Fruit fly (Drosophila melanogaster) whole organism, embryonic: Measurements from ENCODE around the gene Fbw5.

ENCODE experiments used
- Atf-2 ChIP-seq: fragments of 200-800 bp; sonication (Bioruptor generic); optimal IDR thresholded peaks from 2 replicates; lab custom pipeline; 2016; ENCODE audit warnings: missing biosample characterization, missing genetic modification characterization
- B-H1 ChIP-seq: fragments of 200-800 bp; sonication (Bioruptor generic); IDR thresholded peaks from 3 replicates; pipeline ENCODE4 v1.3.6; 2022; ENCODE audit warnings: missing biosample characterization, missing genetic modification characterization
- Bgb ChIP-seq: fragments of 200-800 bp; sonication (Bioruptor generic); IDR thresholded peaks from 2 replicates; pipeline ENCODE4 v1.3.6; 2022; ENCODE audit warnings: missing biosample characterization, missing genetic modification characterization; ENCODE audit not compliant: partially characterized antibody
- CG10209 ChIP-seq: fragments of 200-800 bp; sonication (Bioruptor generic); optimal IDR thresholded peaks from 3 replicates; lab custom pipeline; 2017; ENCODE audit warnings: missing biosample characterization, mild to moderate bottlenecking, missing genetic modification characterization, missing genetic modification reagents
- CG10462 ChIP-seq: fragments of 200-800 bp; sonication (Bioruptor generic); optimal IDR thresholded peaks from 2 replicates; lab custom pipeline; 2016; ENCODE audit warnings: missing biosample characterization, missing genetic modification characterization
- CG10543 ChIP-seq: fragments of 200-800 bp; sonication (Bioruptor generic); optimal IDR thresholded peaks from 3 replicates; lab custom pipeline; 2017; ENCODE audit warnings: missing biosample characterization, mild to moderate bottlenecking, missing genetic modification characterization, moderate library complexity
- CG12071 ChIP-seq: fragments of 200-800 bp; sonication (Bioruptor generic); optimal IDR thresholded peaks from 3 replicates; lab custom pipeline; 2018; ENCODE audit warnings: missing biosample characterization, mild to moderate bottlenecking, missing genetic modification characterization
- CG14441 ChIP-seq: fragments of 200-800 bp; sonication (Bioruptor generic); IDR thresholded peaks from 2 replicates; pipeline ENCODE4 v1.3.6; 2022; ENCODE audit warnings: missing biosample characterization, missing genetic modification characterization
- CG14710 ChIP-seq: fragments of 200-800 bp; sonication (Bioruptor generic); optimal IDR thresholded peaks from 3 replicates; lab custom pipeline; 2019; ENCODE audit warnings: missing biosample characterization, mild to moderate bottlenecking, missing genetic modification characterization, moderate library complexity
- CG15696 ChIP-seq: fragments of 200-800 bp; sonication (Bioruptor generic); optimal IDR thresholded peaks from 2 replicates; lab custom pipeline; 2019; ENCODE audit warnings: missing biosample characterization, mild to moderate bottlenecking, missing genetic modification characterization, moderate library complexity
- CG4854 ChIP-seq: fragments of 200-800 bp; sonication (Bioruptor generic); optimal IDR thresholded peaks from 2 replicates; lab custom pipeline; 2016; ENCODE audit warnings: missing biosample characterization, missing genetic modification characterization, inconsistent platforms
- CG6254 ChIP-seq: fragments of 200-800 bp; sonication (Bioruptor generic); optimal IDR thresholded peaks from 3 replicates; lab custom pipeline; 2017; ENCODE audit warnings: mild to moderate bottlenecking, missing biosample characterization, missing genetic modification reagents, missing genetic modification characterization
- CG6854 ChIP-seq: fragments of 200-800 bp; sonication (Bioruptor generic); optimal IDR thresholded peaks from 3 replicates; lab custom pipeline; 2017; ENCODE audit warnings: missing biosample characterization, mild to moderate bottlenecking, missing genetic modification characterization
- CG8359 ChIP-seq: fragments of 200-800 bp; sonication (Bioruptor generic); optimal IDR thresholded peaks from 2 replicates; lab custom pipeline; 2017; ENCODE audit warnings: missing biosample characterization, mild to moderate bottlenecking, missing genetic modification characterization, borderline replicate concordance
- CG8388 ChIP-seq: fragments of 200-800 bp; sonication (Bioruptor generic); optimal IDR thresholded peaks from 2 replicates; lab custom pipeline; 2019; ENCODE audit warnings: missing biosample characterization, mild to moderate bottlenecking, missing genetic modification characterization, moderate library complexity
- CG9215 ChIP-seq: fragments of 200-800 bp; sonication (Bioruptor generic); IDR thresholded peaks from 2 replicates; pipeline ENCODE4 v1.3.6; 2022; ENCODE audit warnings: missing biosample characterization, missing genetic modification characterization
- CrebB ChIP-seq: fragments of 200-800 bp; sonication (Bioruptor generic); optimal IDR thresholded peaks from 3 replicates; lab custom pipeline; 2018; ENCODE audit warnings: missing biosample characterization, mild to moderate bottlenecking, missing genetic modification characterization
- Doc2 ChIP-seq: fragments of 200-800 bp; sonication (Bioruptor generic); IDR thresholded peaks from 2 replicates; pipeline ENCODE4 v1.3.6; 2022; ENCODE audit warnings: missing biosample characterization, missing genetic modification characterization
- Eip74EF ChIP-seq, 2 experiments: fragments of 200-800 bp in 1 of 2; fragments of >200 bp in 1 of 2; sonication (Bioruptor generic) in 1 of 2; optimal IDR thresholded peaks; 2 replicates each; lab custom pipeline; 2017 to 2019; ENCODE audit warnings: missing biosample characterization in 2 of 2, missing genetic modification characterization in 2 of 2, mild to moderate bottlenecking in 1 of 2, moderate library complexity in 1 of 2
- GATAe ChIP-seq: fragments of 200-800 bp; sonication (Bioruptor generic); conservative IDR thresholded peaks from 2 replicates; pipeline ENCODE4 v1.3.6; 2022; ENCODE audit warnings: missing biosample characterization, missing genetic modification characterization
- Hmr ChIP-seq: fragments of 200-800 bp; sonication (Bioruptor generic); optimal IDR thresholded peaks from 3 replicates; lab custom pipeline; 2017; ENCODE audit warnings: mild to moderate bottlenecking, missing biosample characterization, missing genetic modification reagents, missing genetic modification characterization
- Hr51 ChIP-seq, 2 experiments: fragments of 200-800 bp; sonication (Bioruptor generic); optimal IDR thresholded peaks; 2 replicates in 1 of 2; 3 replicates in 1 of 2; lab custom pipeline; 2016 to 2018; ENCODE audit warnings: missing biosample characterization in 2 of 2, missing genetic modification characterization in 2 of 2, mild to moderate bottlenecking in 1 of 2, moderate library complexity in 1 of 2
- Lhr ChIP-seq: fragments of 200-800 bp; sonication (Bioruptor generic); optimal IDR thresholded peaks from 3 replicates; lab custom pipeline; 2017; ENCODE audit warnings: mild to moderate bottlenecking, missing biosample characterization, missing genetic modification reagents, missing genetic modification characterization
- NC2β ChIP-seq: fragments of 200-800 bp; sonication (Bioruptor generic); optimal IDR thresholded peaks from 2 replicates; lab custom pipeline; 2016; ENCODE audit warnings: missing biosample characterization, missing genetic modification characterization
- NK7.1 ChIP-seq: fragments of 200-800 bp; sonication (Bioruptor generic); optimal IDR thresholded peaks from 3 replicates; lab custom pipeline; 2016; ENCODE audit warnings: missing biosample characterization, missing genetic modification characterization
- Optix ChIP-seq: fragments of 200-800 bp; sonication (Bioruptor generic); IDR thresholded peaks from 3 replicates; pipeline ENCODE4 v1.3.6; 2022; ENCODE audit warnings: missing biosample characterization, missing genetic modification characterization
- Ptx1 ChIP-seq: fragments of 200-800 bp; sonication (Bioruptor generic); IDR thresholded peaks from 2 replicates; pipeline ENCODE4 v1.3.6; 2022; ENCODE audit warnings: missing biosample characterization, missing genetic modification characterization
- Sry-β ChIP-seq: fragments of 200-800 bp; sonication (Bioruptor generic); optimal IDR thresholded peaks from 2 replicates; lab custom pipeline; 2018; ENCODE audit warnings: missing biosample characterization, mild to moderate bottlenecking, missing genetic modification characterization, moderate library complexity
- Xrp1 ChIP-seq: fragments of 200-800 bp; sonication (Bioruptor generic); IDR thresholded peaks from 2 replicates; pipeline ENCODE4 v1.3.6; 2022; ENCODE audit warnings: missing biosample characterization, missing genetic modification characterization
- ase ChIP-seq: fragments of 200-800 bp; sonication (Bioruptor generic); IDR thresholded peaks from 3 replicates; pipeline ENCODE4 v1.3.6; 2022; ENCODE audit warnings: missing biosample characterization, missing genetic modification characterization
- ato ChIP-seq: fragments of 200-800 bp; sonication (Bioruptor generic); IDR thresholded peaks from 2 replicates; pipeline ENCODE4 v1.3.6; 2022; ENCODE audit warnings: missing biosample characterization, missing genetic modification characterization; ENCODE audit not compliant: partially characterized antibody
- bab2 ChIP-seq: fragments of 200-800 bp; sonication (Bioruptor generic); optimal IDR thresholded peaks from 2 replicates; lab custom pipeline; 2016; ENCODE audit warnings: missing biosample characterization, missing genetic modification characterization
- dimm ChIP-seq: fragments of 200-800 bp; sonication (Bioruptor generic); IDR thresholded peaks from 2 replicates; pipeline ENCODE4 v1.3.6; 2022; ENCODE audit warnings: missing biosample characterization, missing genetic modification characterization
- en ChIP-seq: fragments of 200-800 bp; sonication (Bioruptor generic); optimal IDR thresholded peaks from 2 replicates; lab custom pipeline; 2016; ENCODE audit warnings: missing biosample characterization, missing genetic modification characterization
- eyg ChIP-seq: fragments of 200-800 bp; sonication (Bioruptor generic); optimal IDR thresholded peaks from 3 replicates; lab custom pipeline; 2016; ENCODE audit warnings: missing biosample characterization, missing genetic modification characterization
- fd102C ChIP-seq: fragments of 200-800 bp; sonication (Bioruptor generic); optimal IDR thresholded peaks from 2 replicates; lab custom pipeline; 2018; ENCODE audit warnings: missing biosample characterization, mild to moderate bottlenecking, missing genetic modification characterization, moderate library complexity
- grau ChIP-seq: fragments of 200-800 bp; optimal IDR thresholded peaks from 3 replicates; lab custom pipeline; 2019; ENCODE audit warnings: missing biosample characterization, mild to moderate bottlenecking, missing genetic modification characterization, moderate library complexity
- jing ChIP-seq: fragments of 200-800 bp; sonication (Bioruptor generic); optimal IDR thresholded peaks from 2 replicates; lab custom pipeline; 2018; ENCODE audit warnings: missing biosample characterization, mild to moderate bottlenecking, missing genetic modification characterization
- nerfin-1 ChIP-seq: fragments of 200-800 bp; sonication (Bioruptor generic); optimal IDR thresholded peaks from 3 replicates; lab custom pipeline; 2019; ENCODE audit warnings: missing biosample characterization, mild to moderate bottlenecking, missing genetic modification characterization, moderate library complexity
- otp ChIP-seq: fragments of 200-800 bp; sonication (Bioruptor generic); IDR thresholded peaks from 3 replicates; pipeline ENCODE4, ENCODE4 v1.3.6; 2022; ENCODE audit warnings: missing biosample characterization, missing genetic modification characterization
- repo ChIP-seq: fragments of 200-800 bp; sonication (Bioruptor generic); optimal IDR thresholded peaks from 2 replicates; lab custom pipeline; 2016; ENCODE audit warnings: missing biosample characterization, missing genetic modification characterization
- scrt ChIP-seq: fragments of 200-800 bp; sonication (Bioruptor generic); optimal IDR thresholded peaks from 2 replicates; lab custom pipeline; 2018; ENCODE audit warnings: missing biosample characterization, mild to moderate bottlenecking, missing genetic modification characterization, moderate library complexity
- seq ChIP-seq: fragments of 200-800 bp; sonication (Bioruptor generic); IDR thresholded peaks from 2 replicates; pipeline ENCODE4 v1.3.6; 2022; ENCODE audit warnings: missing biosample characterization, missing genetic modification characterization
- sob ChIP-seq: fragments of 200-800 bp; sonication (Bioruptor generic); IDR thresholded peaks from 2 replicates; pipeline ENCODE4 v1.3.6; 2022; ENCODE audit warnings: missing biosample characterization, missing genetic modification characterization
- ssp ChIP-seq: fragments of 200-800 bp; sonication (Bioruptor generic); IDR thresholded peaks from 2 replicates; pipeline ENCODE4 v1.3.6; 2022; ENCODE audit warnings: missing biosample characterization, missing genetic modification characterization
- tll ChIP-seq, 2 experiments: fragments of 200-800 bp in 1 of 2; fragments of >200 bp in 1 of 2; sonication (Bioruptor generic) in 1 of 2; optimal IDR thresholded peaks; 2 replicates each; lab custom pipeline; 2017 to 2019; ENCODE audit warnings: missing biosample characterization in 2 of 2, missing genetic modification characterization in 2 of 2, mild to moderate bottlenecking in 1 of 2, moderate library complexity in 1 of 2
- unpg ChIP-seq: fragments of 200-800 bp; sonication (Bioruptor generic); optimal IDR thresholded peaks from 3 replicates; lab custom pipeline; 2018; ENCODE audit warnings: missing biosample characterization, mild to moderate bottlenecking, missing genetic modification characterization, moderate library complexity
- vfl ChIP-seq: fragments of 200-800 bp; sonication (Bioruptor generic); optimal IDR thresholded peaks from 2 replicates; lab custom pipeline; 2016; ENCODE audit warnings: missing biosample characterization, missing genetic modification characterization

Fbw5 gene

dm6 chr2L:6098479-6099269, 32.9 kb upstream of the Fbw5 start, which contains the start of gene CG9175 (continued):
- TF ChIP-seq Lhr (GFP tag; lab: Kevin White, UChicago), result peak; percentile 83
- peak; percentile 8 for TF ChIP-seq bab2 (GFP tag; lab: Kevin White, UChicago)
- peak; percentile 32 for TF ChIP-seq CG6854 (GFP tag; lab: Kevin White, UChicago)
- TF ChIP-seq CG15696 (tag; lab: Kevin White, UChicago), result peak; percentile 3
- TF ChIP-seq ato, result peak; percentile 95
- TF ChIP-seq seq (GFP tag; lab: Robert Waterston, UW), result no peak
- no peak for TF ChIP-seq CG14441 (GFP tag; lab: Robert Waterston, UW)
- TF ChIP-seq CG10543 (GFP tag; lab: Kevin White, UChicago), result peak; percentile 67
- peak; percentile 37 for TF ChIP-seq nerfin-1 (tag; lab: Kevin White, UChicago)
- no peak for TF ChIP-seq Optix (GFP tag; lab: Robert Waterston, UW)
- TF ChIP-seq en (GFP tag; lab: Kevin White, UChicago), result no peak
- TF ChIP-seq jing (GFP tag; lab: Kevin White, UChicago), result no peak
- TF ChIP-seq fd102C (GFP tag; lab: Kevin White, UChicago), result no peak
- TF ChIP-seq tll (GFP tag; optimal IDR thresholded peaks at IDR 0.05; lab: Kevin White, UChicago), result peak in 1 of 2 experiments; percentile 78
- TF ChIP-seq CrebB, result peak; percentile 42
- TF ChIP-seq ssp (GFP tag; lab: Robert Waterston, UW), result no peak
- no peak for TF ChIP-seq otp (GFP tag; lab: Robert Waterston, UW)
- TF ChIP-seq ase (GFP tag; lab: Robert Waterston, UW), result no peak
- TF ChIP-seq sob, result peak; percentile 74
- TF ChIP-seq Atf-2 (GFP tag; lab: Kevin White, UChicago), result peak; percentile 7
- TF ChIP-seq Bgb, result peak; percentile 98
- TF ChIP-seq B-H1 (GFP tag; lab: Robert Waterston, UW), result no peak
- peak; percentile 46 for TF ChIP-seq grau (tag; lab: Kevin White, UChicago)
- TF ChIP-seq Hmr (GFP tag; lab: Kevin White, UChicago), result no peak
- TF ChIP-seq CG8359 (GFP tag; lab: Kevin White, UChicago), result no peak
- no peak for TF ChIP-seq Eip74EF (GFP tag; optimal IDR thresholded peaks at IDR 0.05; lab: Kevin White, UChicago)
- peak; percentile 73 for TF ChIP-seq NC2β (GFP tag; lab: Kevin White, UChicago)
- no peak for TF ChIP-seq CG6254 (GFP tag; lab: Kevin White, UChicago)
- TF ChIP-seq vfl (GFP tag; lab: Kevin White, UChicago), result peak; percentile 6
- peak; percentile 19 for TF ChIP-seq CG10209 (GFP tag; lab: Kevin White, UChicago)
- TF ChIP-seq GATAe (GFP tag; lab: Robert Waterston, UW), result no peak
- peak; percentile 39; the same call in 1 of the 2 replicates for TF ChIP-seq Ptx1 (GFP tag; lab: Robert Waterston, UW)
- no peak for TF ChIP-seq dimm (GFP tag; lab: Robert Waterston, UW)
- peak; percentile 76 for TF ChIP-seq CG14710 (tag; lab: Kevin White, UChicago)
- peak; percentile 20 for TF ChIP-seq unpg (GFP tag; lab: Kevin White, UChicago)
- peak; percentile 18 for TF ChIP-seq CG12071 (GFP tag; lab: Kevin White, UChicago)
- no peak for TF ChIP-seq Doc2 (GFP tag; lab: Robert Waterston, UW)
- TF ChIP-seq Xrp1 (GFP tag; lab: Robert Waterston, UW), result 0 out of 2 replicates have a peak, but pooled peaks have one; percentile 14
- TF ChIP-seq Hr51 (GFP tag; optimal IDR thresholded peaks at IDR 0.05; lab: Kevin White, UChicago), result peak; percentile 2 to 42
- TF ChIP-seq Sry-β (GFP tag; lab: Kevin White, UChicago), result peak; percentile 35
- TF ChIP-seq scrt (GFP tag; lab: Kevin White, UChicago), result no peak
- peak; percentile 40 for TF ChIP-seq CG8388 (GFP tag; lab: Kevin White, UChicago)
- no peak for TF ChIP-seq repo (GFP tag; lab: Kevin White, UChicago)
- TF ChIP-seq eyg, result no peak
- TF ChIP-seq CG4854, result peak; percentile 14
- TF ChIP-seq CG9215, result no peak
- no peak for TF ChIP-seq NK7.1 (GFP tag; lab: Kevin White, UChicago)
- peak; percentile 63 for TF ChIP-seq CG10462 (GFP tag; lab: Kevin White, UChicago)
